Worm (Caenorhabditis elegans): ENCODE measurements around the gene mpst-1.

mpst-1 gene

ce11 chrV:11858299-11858698 is 31.4 kb upstream of the mpst-1 start:
- TF ChIP-seq unc-62 (GFP tag; optimal IDR thresholded peaks at IDR 0.05), result no peak
- TF ChIP-seq lin-14 (GFP tag; optimal IDR thresholded peaks at IDR 0.05), result peak; percentile 45
- peak; percentile 64 for TF ChIP-seq nhr-85 (tag)
- TF ChIP-seq mep-1 (tag; optimal IDR thresholded peaks at IDR 0.05), result peak; percentile 23
- no peak for TF ChIP-seq efl-1 (optimal IDR thresholded peaks at IDR 0.05)
- TF ChIP-seq efl-1 (GFP tag; optimal IDR thresholded peaks at IDR 0.05 in 1 of 2), result peak in 1 of 2 experiments; percentile 12
- TF ChIP-seq lin-35 (GFP tag; optimal IDR thresholded peaks at IDR 0.05), result peak in 1 of 2 experiments; percentile 19
- no peak for TF ChIP-seq lin-15B (tag; optimal IDR thresholded peaks at IDR 0.05)
- TF ChIP-seq nhr-71 (tag; optimal IDR thresholded peaks at IDR 0.05), result peak; percentile 11
- no peak for TF ChIP-seq ama-1 (optimal IDR thresholded peaks at IDR 0.05)
- no peak for TF ChIP-seq ceh-88 (GFP tag; IDR thresholded peaks at IDR 0.05)
- no peak for TF ChIP-seq vab-15 (tag; optimal IDR thresholded peaks at IDR 0.05)
- TF ChIP-seq snu-23 (GFP tag; optimal IDR thresholded peaks at IDR 0.05), result peak; percentile 23
- no peak for TF ChIP-seq fkh-8 (tag; optimal IDR thresholded peaks at IDR 0.05)
- peak; percentile 3 for TF ChIP-seq unc-130 (tag; optimal IDR thresholded peaks at IDR 0.05)
- TF ChIP-seq lsy-2 (tag; optimal IDR thresholded peaks at IDR 0.05), result peak in 1 of 2 experiments; percentile 16
- no peak for TF ChIP-seq nhr-47 (tag; optimal IDR thresholded peaks at IDR 0.05)
- TF ChIP-seq irx-1 (tag; optimal IDR thresholded peaks at IDR 0.05), result no peak
- no peak for TF ChIP-seq ceh-8 (GFP tag; optimal IDR thresholded peaks at IDR 0.05)
- TF ChIP-seq nhr-20 (tag; optimal IDR thresholded peaks at IDR 0.05), result peak; percentile 39
- no peak for TF ChIP-seq isw-1 (GFP tag; IDR thresholded peaks at IDR 0.05)
- TF ChIP-seq nhr-19 (GFP tag; conservative IDR thresholded peaks at IDR 0.05), result peak; percentile 32; the same call in 1 of the 2 replicates

- no peak for TF ChIP-seq efl-1 (optimal IDR thresholded peaks at IDR 0.05)
- peak in 1 of 2 experiments; percentile 38 for TF ChIP-seq efl-1 (GFP tag; optimal IDR thresholded peaks at IDR 0.05 in 1 of 2)
- TF ChIP-seq zag-1 (tag; optimal IDR thresholded peaks at IDR 0.05), result no peak
Measured at ce11 chrV:11857756-11858155, 30.9 kb upstream of the mpst-1 start.

ce11 chrV:11856022-11856421 is 29.2 kb upstream of the mpst-1 start:
- TF ChIP-seq ztf-4 (tag; optimal IDR thresholded peaks at IDR 0.05) (no peak), ceh-90 (tag; optimal IDR thresholded peaks at IDR 0.05) (no peak), nhr-76 (tag; optimal IDR thresholded peaks at IDR 0.05) (no peak), ets-5 (GFP tag; IDR thresholded peaks at IDR 0.05) (no peak), C34B4.2 (tag; optimal IDR thresholded peaks at IDR 0.05) (no peak), nhr-85 (tag) (no peak), jun-1 (tag; optimal IDR thresholded peaks at IDR 0.05) (no peak), ztf-11 (tag; optimal IDR thresholded peaks at IDR 0.05) (no peak), Y116A8C.19 (tag; optimal IDR thresholded peaks at IDR 0.05; ENCODE audit: borderline replicate concordance) (no peak), ceh-8 (GFP tag; optimal IDR thresholded peaks at IDR 0.05) (no peak), aha-1 (tag; optimal IDR thresholded peaks at IDR 0.05) (no peak), pax-3 (tag; optimal IDR thresholded peaks at IDR 0.05) (no peak), pag-3 (tag; optimal IDR thresholded peaks at IDR 0.05; ENCODE audit: borderline replicate concordance, insufficient read depth) (no peak), hpl-2 (GFP tag; optimal IDR thresholded peaks at IDR 0.05) (no peak), efl-3 (GFP tag; optimal IDR thresholded peaks at IDR 0.05) (no peak), aly-2 (tag; optimal IDR thresholded peaks at IDR 0.05) (no peak), efl-1 (optimal IDR thresholded peaks at IDR 0.05) (no peak), efl-1 (GFP tag; optimal IDR thresholded peaks at IDR 0.05 in 1 of 2) (no peak)

- TF ChIP-seq swsn-7 (tag; optimal IDR thresholded peaks at IDR 0.05) (peak; percentile 29), F16B12.6 (tag; optimal IDR thresholded peaks at IDR 0.05) (no peak), tbx-2 (tag; optimal IDR thresholded peaks at IDR 0.05) (peak; percentile 27), isw-1 (GFP tag; IDR thresholded peaks at IDR 0.05) (no peak), ztf-4 (tag; optimal IDR thresholded peaks at IDR 0.05) (no peak), lin-14 (GFP tag; optimal IDR thresholded peaks at IDR 0.05) (peak; percentile 75), fkh-8 (tag; optimal IDR thresholded peaks at IDR 0.05) (peak; percentile 82), nhr-71 (tag; optimal IDR thresholded peaks at IDR 0.05) (peak; percentile 64), nhr-11 (tag; optimal IDR thresholded peaks at IDR 0.05) (peak; percentile 54), nhr-237 (tag; optimal IDR thresholded peaks at IDR 0.05) (peak; percentile 54), lsy-2 (tag; optimal IDR thresholded peaks at IDR 0.05) (peak; percentile 1 to 20), nhr-47 (tag; optimal IDR thresholded peaks at IDR 0.05) (peak; percentile 60), nhr-20 (tag; optimal IDR thresholded peaks at IDR 0.05) (peak; percentile 20)
Measured at ce11 chrV:11854905-11855304, 28.0 kb upstream of the mpst-1 start.
